Worm (Caenorhabditis elegans) whole organism, L1 larva: ENCODE results near the gene cox-5A.

ENCODE experiments used
- ceh-63 ChIP-seq: fragments of 200-800 bp; sonication (Bioruptor generic); optimal IDR thresholded peaks from 2 replicates; lab custom pipeline; 2018; ENCODE audit warnings: mild to moderate bottlenecking, missing genetic modification characterization, missing compliant biosample characterization
- ceh-88 ChIP-seq: fragments of 200-800 bp; sonication (Bioruptor generic); IDR thresholded peaks from 2 replicates; pipeline ENCODE4 v1.3.6; 2022; ENCODE audit warnings: missing genetic modification characterization, missing compliant biosample characterization
- ces-1 ChIP-seq: fragments of 150-350 bp; optimal IDR thresholded peaks from 2 replicates; lab custom pipeline; 2014; ENCODE audit warnings: missing biosample characterization, missing genetic modification reagents, missing genetic modification characterization
- efl-1 ChIP-seq, 4 experiments: fragments of 150-350 bp; optimal IDR thresholded peaks in 3 of 4; peaks in 1 of 4; 1 replicate in 1 of 4; 2 replicates in 3 of 4; lab custom pipeline; 2014; ENCODE audit warnings: missing biosample characterization in 2 of 4, missing genetic modification characterization in 2 of 4, missing genetic modification reagents in 2 of 4
- egl-13 ChIP-seq: sonication (generic microtip); optimal IDR thresholded peaks from 2 replicates; lab custom pipeline; 2016; ENCODE audit warnings: missing genotype, missing genetic modification reagents, missing genetic modification characterization, missing compliant biosample characterization
- fkh-10 ChIP-seq: sonication (generic microtip); optimal IDR thresholded peaks from 2 replicates; lab custom pipeline; 2017; ENCODE audit warnings: missing biosample characterization, missing genetic modification reagents, missing genetic modification characterization
- fkh-8 ChIP-seq: sonication (generic microtip); optimal IDR thresholded peaks from 2 replicates; lab custom pipeline; 2016; ENCODE audit warnings: mild to moderate bottlenecking, missing genetic modification characterization, missing compliant biosample characterization
- fos-1 ChIP-seq: fragments of 150-350 bp; optimal IDR thresholded peaks from 2 replicates; lab custom pipeline; 2014; ENCODE audit warnings: missing biosample characterization, missing genetic modification characterization
- mep-1 ChIP-seq: fragments of 150-350 bp; optimal IDR thresholded peaks from 2 replicates; lab custom pipeline; 2014; ENCODE audit warnings: missing biosample characterization, missing genetic modification characterization
- nhr-237 ChIP-seq: fragments of 150-350 bp; optimal IDR thresholded peaks from 2 replicates; lab custom pipeline; 2014; ENCODE audit warnings: missing biosample characterization, missing genetic modification characterization
- nhr-47 ChIP-seq: sonication (generic microtip); optimal IDR thresholded peaks from 2 replicates; lab custom pipeline; 2016; ENCODE audit warnings: mild to moderate bottlenecking, missing genetic modification characterization, moderate library complexity, missing compliant biosample characterization
- nhr-76 ChIP-seq: sonication (generic microtip); optimal IDR thresholded peaks from 2 replicates; lab custom pipeline; 2017; ENCODE audit warnings: missing biosample characterization, missing genetic modification characterization
- nhr-85 ChIP-seq: sonication (generic microtip); peaks from one replicate; lab custom pipeline; 2016; ENCODE audit warnings: missing genetic modification characterization, inconsistent platforms, missing compliant biosample characterization
- pag-3 ChIP-seq: sonication (generic microtip); optimal IDR thresholded peaks from 2 replicates; lab custom pipeline; 2017; ENCODE audit warnings: missing genetic modification characterization, mild to moderate bottlenecking, missing compliant biosample characterization, antibody characterized with exemption, borderline replicate concordance; ENCODE audit not compliant: insufficient read depth
- rnt-1 ChIP-seq: sonication (generic microtip); optimal IDR thresholded peaks from 2 replicates; lab custom pipeline; 2016; ENCODE audit warnings: mild to moderate bottlenecking, missing genetic modification characterization, moderate library complexity, missing compliant biosample characterization
- skn-1 ChIP-seq: fragments of 150-350 bp; optimal IDR thresholded peaks from 2 replicates; lab custom pipeline; 2014; ENCODE audit warnings: missing biosample characterization, missing genetic modification characterization
- snu-23 ChIP-seq: sonication (generic microtip); optimal IDR thresholded peaks from 2 replicates; lab custom pipeline; 2016; ENCODE audit warnings: missing genetic modification characterization, missing compliant biosample characterization
- sox-4 ChIP-seq: sonication (generic microtip); optimal IDR thresholded peaks from 2 replicates; lab custom pipeline; 2016; ENCODE audit warnings: missing genetic modification characterization, missing compliant biosample characterization
- tlp-1 ChIP-seq: fragments of 150-350 bp; optimal IDR thresholded peaks from 2 replicates; lab custom pipeline; 2014; ENCODE audit warnings: missing biosample characterization, missing genetic modification characterization
- unc-62 ChIP-seq: fragments of 150-350 bp; optimal IDR thresholded peaks from 2 replicates; lab custom pipeline; 2014; ENCODE audit warnings: missing biosample characterization, missing genetic modification reagents, missing genetic modification characterization
- unc-98 ChIP-seq: fragments of 200-800 bp; sonication (Bioruptor generic); IDR thresholded peaks from 2 replicates; pipeline ENCODE4 v1.3.6; 2022; ENCODE audit warnings: missing genetic modification characterization, missing compliant biosample characterization
- ztf-11 ChIP-seq, 2 experiments: sonication (generic microtip); optimal IDR thresholded peaks; 2 replicates each; lab custom pipeline; 2016 to 2017; ENCODE audit warnings: missing genetic modification characterization in 2 of 2, missing biosample characterization in 1 of 2, missing compliant biosample characterization in 1 of 2

cox-5A gene

ce11 chrIII:12951362-12952228 is 46.3 kb downstream of the cox-5A start, which contains the start of gene Y39E4A.1:
Gene Y39E4A.1 (plus strand): TSS chrIII:12951412.
- no peak for TF ChIP-seq fkh-8 (tag; lab: Kevin White, UChicago)
- TF ChIP-seq skn-1 (tag; lab: Kevin White, UChicago): no peak
- TF ChIP-seq unc-62 (GFP tag; lab: Kevin White, UChicago): no peak
- no peak for TF ChIP-seq nhr-47 (tag; lab: Kevin White, UChicago)
- no peak for TF ChIP-seq fos-1 (tag; lab: Kevin White, UChicago)
- no peak for TF ChIP-seq fkh-10 (GFP tag; lab: Kevin White, UChicago)
- TF ChIP-seq ztf-11 (tag; optimal IDR thresholded peaks at IDR 0.05; lab: Kevin White, UChicago): no peak
- TF ChIP-seq snu-23 (GFP tag; lab: Kevin White, UChicago): no peak
- no peak for TF ChIP-seq nhr-85 (tag; lab: Kevin White, UChicago)
- TF ChIP-seq tlp-1: no peak
- no peak for TF ChIP-seq efl-1 (optimal IDR thresholded peaks at IDR 0.05; lab: Kevin White, UChicago)
- TF ChIP-seq efl-1 (GFP tag; optimal IDR thresholded peaks at IDR 0.05 in 1 of 2; lab: Kevin White, UChicago): no peak

ce11 chrIII:12952615-12953014 is 47.3 kb downstream of the cox-5A start:
- TF ChIP-seq ceh-63 (GFP tag; lab: Kevin White, UChicago) (no peak), nhr-237 (tag; lab: Kevin White, UChicago) (no peak), mep-1 (tag; lab: Kevin White, UChicago) (no peak), pag-3 (tag; lab: Kevin White, UChicago) (no peak), ces-1 (GFP tag; lab: Kevin White, UChicago) (no peak), nhr-76 (tag; lab: Kevin White, UChicago) (no peak), egl-13 (tag; lab: Kevin White, UChicago) (no peak), skn-1 (tag; lab: Kevin White, UChicago) (no peak), sox-4 (tag; lab: Kevin White, UChicago) (no peak), rnt-1 (no peak), ceh-88 (GFP tag; lab: Robert Waterston, UW) (no peak), unc-98 (no peak)
